Worm (Caenorhabditis elegans): ENCODE data around the gene nmy-1.

DNA sequence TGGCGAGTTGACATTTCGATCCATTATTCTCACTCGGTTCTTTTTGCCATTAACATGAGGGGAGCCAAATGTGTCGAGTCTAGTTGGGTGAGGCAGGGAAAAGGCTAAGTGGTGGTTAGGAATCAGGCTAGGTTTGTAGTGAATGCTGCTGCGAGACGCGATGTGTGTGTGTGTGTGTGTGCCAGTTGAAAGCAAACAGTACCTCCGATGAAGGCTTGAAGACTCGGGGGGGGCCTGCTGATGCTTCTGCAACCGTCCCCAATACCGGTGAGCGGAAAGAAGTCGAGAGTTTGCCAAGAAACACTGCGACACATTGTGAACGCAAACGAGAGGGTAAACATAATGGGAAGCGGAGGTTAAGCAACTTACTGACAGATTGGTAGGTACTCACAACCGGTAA lies 38.3 kb upstream of the nmy-1 start, which contains the start of gene F53B3.3:
- TF ChIP-seq ztf-11 (tag; optimal IDR thresholded peaks at IDR 0.05) (no peak), snpc-4 (tag; optimal IDR thresholded peaks at IDR 0.05) (no peak), ces-1 (GFP tag; optimal IDR thresholded peaks at IDR 0.05) (no peak), hlh-1 (tag; optimal IDR thresholded peaks at IDR 0.05) (no peak), nhr-12 (tag; optimal IDR thresholded peaks at IDR 0.05) (no peak), nhr-237 (tag; optimal IDR thresholded peaks at IDR 0.05) (no peak), unc-39 (tag; optimal IDR thresholded peaks at IDR 0.05) (no peak), lin-32 (GFP tag; optimal IDR thresholded peaks at IDR 0.05) (no peak), mep-1 (tag; optimal IDR thresholded peaks at IDR 0.05) (no peak), elt-3 (tag; optimal IDR thresholded peaks at IDR 0.05) (no peak), nhr-28 (tag; optimal IDR thresholded peaks at IDR 0.05) (no peak)

All from whole organism, mixed stage, embryonic.